Worm (Caenorhabditis elegans) whole organism, L2 larva: ENCODE results near the gene gfat-1.

Experiments
- C34F6.9 ChIP-seq: fragments of 150-350 bp; optimal IDR thresholded peaks from 2 replicates; lab custom pipeline; 2014; ENCODE audit warnings: missing biosample characterization, missing genetic modification characterization
- F13H6.1 ChIP-seq: sonication (generic microtip); optimal IDR thresholded peaks from 2 replicates; lab custom pipeline; 2016; ENCODE audit warnings: missing genetic modification characterization, missing compliant biosample characterization
- R02D3.7 ChIP-seq: fragments of 150-350 bp; optimal IDR thresholded peaks from 2 replicates; lab custom pipeline; 2014; ENCODE audit warnings: missing biosample characterization, missing genetic modification characterization
- Y55F3AM.14 ChIP-seq: fragments of 200-800 bp; sonication (Bioruptor generic); optimal IDR thresholded peaks from 2 replicates; lab custom pipeline; 2018; ENCODE audit warnings: mild to moderate bottlenecking, missing genetic modification characterization, missing compliant biosample characterization
- ZK546.5 ChIP-seq: sonication (generic microtip); optimal IDR thresholded peaks from 2 replicates; lab custom pipeline; 2017; ENCODE audit warnings: missing biosample characterization, missing genetic modification characterization
- alr-1 ChIP-seq: fragments of 150-350 bp; optimal IDR thresholded peaks from 2 replicates; lab custom pipeline; 2014; ENCODE audit warnings: missing biosample characterization, missing genetic modification characterization
- aly-2 ChIP-seq: fragments of 150-350 bp; optimal IDR thresholded peaks from 2 replicates; lab custom pipeline; 2014; ENCODE audit warnings: missing biosample characterization, missing genetic modification characterization
- ama-1 ChIP-seq: fragments of 150-350 bp; optimal IDR thresholded peaks from 2 replicates; lab custom pipeline; 2018; ENCODE audit warnings: inconsistent platforms
- blmp-1 ChIP-seq: sonication (generic microtip); optimal IDR thresholded peaks from 2 replicates; lab custom pipeline; 2017; ENCODE audit warnings: missing genetic modification characterization, mild to moderate bottlenecking, missing compliant biosample characterization, antibody characterized with exemption, moderate library complexity; ENCODE audit not compliant: insufficient read depth
- ceh-16 ChIP-seq: fragments of 150-350 bp; optimal IDR thresholded peaks from 2 replicates; lab custom pipeline; 2014; ENCODE audit warnings: missing biosample characterization, missing genetic modification characterization
- ceh-82 ChIP-seq: fragments of 150-350 bp; optimal IDR thresholded peaks from 2 replicates; lab custom pipeline; 2014; ENCODE audit warnings: missing biosample characterization, missing genetic modification characterization
- crh-2 ChIP-seq: sonication (generic microtip); optimal IDR thresholded peaks from 2 replicates; lab custom pipeline; 2017; ENCODE audit warnings: missing biosample characterization, missing genetic modification characterization
- dmd-4 ChIP-seq: sonication (generic microtip); optimal IDR thresholded peaks from 2 replicates; lab custom pipeline; 2017; ENCODE audit warnings: missing biosample characterization, missing genetic modification characterization
- egl-27 ChIP-seq: sonication (generic microtip); optimal IDR thresholded peaks from 3 replicates; lab custom pipeline; 2017; ENCODE audit warnings: missing biosample characterization, missing genetic modification reagents, missing genetic modification characterization
- elt-1 ChIP-seq: fragments of 150-350 bp; optimal IDR thresholded peaks from 2 replicates; lab custom pipeline; 2014; ENCODE audit warnings: missing biosample characterization, missing genetic modification characterization
- elt-3 ChIP-seq: sonication (generic microtip); optimal IDR thresholded peaks from 2 replicates; lab custom pipeline; 2017; ENCODE audit warnings: missing biosample characterization, missing genetic modification characterization
- fos-1 ChIP-seq: fragments of 150-350 bp; optimal IDR thresholded peaks from 2 replicates; lab custom pipeline; 2014; ENCODE audit warnings: missing biosample characterization, missing genetic modification characterization
- gmeb-1 ChIP-seq: fragments of 150-350 bp; optimal IDR thresholded peaks from 2 replicates; lab custom pipeline; 2014; ENCODE audit warnings: missing biosample characterization, missing genetic modification characterization
- lin-11 ChIP-seq: fragments of 150-350 bp; sonication (generic microtip); optimal IDR thresholded peaks from 2 replicates; lab custom pipeline; 2014; ENCODE audit warnings: missing biosample characterization, missing genetic modification characterization, inconsistent platforms, mixed read lengths
- lin-13 ChIP-seq: fragments of 150-350 bp; optimal IDR thresholded peaks from 2 replicates; lab custom pipeline; 2014; ENCODE audit warnings: missing biosample characterization, missing genetic modification reagents, missing genetic modification characterization
- lin-39 ChIP-seq: fragments of 150-350 bp; optimal IDR thresholded peaks from 2 replicates; lab custom pipeline; 2014; ENCODE audit warnings: missing biosample characterization, missing genetic modification reagents, missing genetic modification characterization
- lsy-2 ChIP-seq, 2 experiments: fragments of 150-350 bp in 1 of 2; sonication (generic microtip) in 1 of 2; optimal IDR thresholded peaks; 2 replicates each; lab custom pipeline; 2014 to 2017; ENCODE audit warnings: missing biosample characterization in 2 of 2, missing genetic modification characterization in 2 of 2
- mab-5 ChIP-seq: fragments of 150-350 bp; optimal IDR thresholded peaks from 2 replicates; lab custom pipeline; 2014; ENCODE audit warnings: missing biosample characterization, missing genetic modification characterization
- mbf-1 ChIP-seq: sonication (generic microtip); optimal IDR thresholded peaks from 2 replicates; lab custom pipeline; 2017; ENCODE audit warnings: missing biosample characterization, missing genetic modification characterization
- mdl-1 ChIP-seq, 2 experiments: fragments of 150-350 bp in 1 of 2; sonication (generic microtip) in 1 of 2; optimal IDR thresholded peaks; 2 replicates each; lab custom pipeline; 2017; ENCODE audit warnings: missing biosample characterization in 2 of 2, missing genetic modification characterization in 2 of 2
- nhr-10 ChIP-seq: sonication (generic microtip); optimal IDR thresholded peaks from 2 replicates; lab custom pipeline; 2017; ENCODE audit warnings: missing biosample characterization, missing genetic modification characterization
- nhr-11 ChIP-seq: fragments of 150-350 bp; optimal IDR thresholded peaks from 2 replicates; lab custom pipeline; 2014; ENCODE audit warnings: missing biosample characterization, missing genetic modification characterization
- nhr-12 ChIP-seq: fragments of 150-350 bp; optimal IDR thresholded peaks from 2 replicates; lab custom pipeline; 2014; ENCODE audit warnings: missing biosample characterization, missing genetic modification characterization
- nhr-129 ChIP-seq: fragments of 150-350 bp; optimal IDR thresholded peaks from 2 replicates; lab custom pipeline; 2014; ENCODE audit warnings: missing biosample characterization, missing genetic modification characterization
- nhr-21 ChIP-seq: fragments of 150-350 bp; optimal IDR thresholded peaks from 2 replicates; lab custom pipeline; 2014; ENCODE audit warnings: missing biosample characterization, missing genetic modification characterization
- nhr-23 ChIP-seq: fragments of 150-350 bp; optimal IDR thresholded peaks from 2 replicates; lab custom pipeline; 2014; ENCODE audit warnings: missing biosample characterization, missing genetic modification reagents, missing genetic modification characterization
- nhr-237 ChIP-seq: fragments of 150-350 bp; optimal IDR thresholded peaks from 2 replicates; lab custom pipeline; 2014; ENCODE audit warnings: missing biosample characterization, missing genetic modification characterization
- nhr-25 ChIP-seq: fragments of 150-350 bp; sonication (generic microtip); optimal IDR thresholded peaks from 3 replicates; lab custom pipeline; 2014; ENCODE audit warnings: missing biosample characterization, missing genetic modification characterization
- nhr-6 ChIP-seq: fragments of 150-350 bp; optimal IDR thresholded peaks from 2 replicates; lab custom pipeline; 2014; ENCODE audit warnings: missing biosample characterization, missing genetic modification characterization
- nhr-77 ChIP-seq: fragments of 150-350 bp; optimal IDR thresholded peaks from 2 replicates; lab custom pipeline; 2014; ENCODE audit warnings: missing biosample characterization, missing genetic modification characterization
- peb-1 ChIP-seq: fragments of 150-350 bp; optimal IDR thresholded peaks from 2 replicates; lab custom pipeline; 2014; ENCODE audit warnings: missing biosample characterization, missing genetic modification characterization
- sem-4 ChIP-seq: fragments of 150-350 bp; optimal IDR thresholded peaks from 2 replicates; lab custom pipeline; 2014; ENCODE audit warnings: missing biosample characterization, missing genetic modification reagents, missing genetic modification characterization
- skn-1 ChIP-seq: sonication (generic microtip); optimal IDR thresholded peaks from 2 replicates; lab custom pipeline; 2017; ENCODE audit warnings: missing biosample characterization, missing genetic modification characterization
- sma-3 ChIP-seq: sonication (generic microtip); optimal IDR thresholded peaks from 2 replicates; lab custom pipeline; 2016; ENCODE audit warnings: missing genetic modification reagents, missing genetic modification characterization, missing compliant biosample characterization
- sma-9 ChIP-seq, 2 experiments: fragments of 150-350 bp in 1 of 2; sonication (generic microtip) in 1 of 2; optimal IDR thresholded peaks; 2 replicates each; lab custom pipeline; 2014 to 2016; ENCODE audit warnings: missing genetic modification characterization in 2 of 2, mild to moderate bottlenecking in 1 of 2, missing biosample characterization in 1 of 2, missing compliant biosample characterization in 1 of 2, missing genetic modification reagents in 1 of 2, moderate library complexity in 1 of 2
- snpc-4 ChIP-seq: fragments of 150-350 bp; optimal IDR thresholded peaks from 2 replicates; lab custom pipeline; 2014; ENCODE audit warnings: missing biosample characterization, missing genetic modification characterization
- unc-39 ChIP-seq: fragments of 150-350 bp; optimal IDR thresholded peaks from 2 replicates; lab custom pipeline; 2014; ENCODE audit warnings: missing biosample characterization, missing genetic modification characterization
- unc-55 ChIP-seq: fragments of 150-350 bp; sonication (generic microtip); optimal IDR thresholded peaks from 3 replicates; lab custom pipeline; 2014; ENCODE audit warnings: missing biosample characterization, missing genetic modification reagents, missing genetic modification characterization
- unc-62 ChIP-seq: fragments of 150-350 bp; optimal IDR thresholded peaks from 2 replicates; lab custom pipeline; 2014; ENCODE audit warnings: missing biosample characterization, missing genetic modification reagents, missing genetic modification characterization
- zag-1 ChIP-seq: fragments of 150-350 bp; optimal IDR thresholded peaks from 2 replicates; lab custom pipeline; 2014; ENCODE audit warnings: missing biosample characterization, missing genetic modification characterization
- ztf-1 ChIP-seq: fragments of 200-800 bp; sonication (Bioruptor generic); conservative IDR thresholded peaks from 2 replicates; pipeline ENCODE4 v1.3.6; 2022; ENCODE audit warnings: missing genetic modification characterization, missing compliant biosample characterization
- ztf-11 ChIP-seq: sonication (generic microtip); optimal IDR thresholded peaks from 2 replicates; lab custom pipeline; 2017; ENCODE audit warnings: missing biosample characterization, missing genetic modification characterization
- ztf-4 ChIP-seq: fragments of 150-350 bp; optimal IDR thresholded peaks from 2 replicates; lab custom pipeline; 2014; ENCODE audit warnings: missing biosample characterization, missing genetic modification characterization

Gene gfat-1

ce11 chrII:11619895-11620439 lies 24.7 kb upstream of the gfat-1 start:
- TF ChIP-seq elt-1 (tag; lab: Kevin White, UChicago) (no peak), nhr-129 (tag; lab: Kevin White, UChicago) (peak; percentile 61), unc-62 (GFP tag; lab: Kevin White, UChicago) (no peak), nhr-77 (tag; lab: Kevin White, UChicago) (no peak), R02D3.7 (tag; lab: Kevin White, UChicago) (no peak), nhr-6 (peak; percentile 37), mab-5 (tag; lab: Kevin White, UChicago) (no peak), ceh-82 (tag; lab: Kevin White, UChicago) (peak; percentile 4), sma-3 (peak; percentile 78), zag-1 (tag; lab: Kevin White, UChicago) (peak; percentile 77), ZK546.5 (tag; lab: Kevin White, UChicago) (peak; percentile 36), alr-1 (tag; lab: Kevin White, UChicago) (no peak), nhr-25 (tag; lab: Kevin White, UChicago) (peak; percentile 87), aly-2 (no peak), nhr-23 (no peak), blmp-1 (tag; lab: Kevin White, UChicago) (peak; percentile 89), ztf-11 (tag; lab: Kevin White, UChicago) (no peak), snpc-4 (tag; lab: Kevin White, UChicago) (peak; percentile 51), Y55F3AM.14 (GFP tag; lab: Kevin White, UChicago) (peak; percentile 92), mdl-1 (tag; optimal IDR thresholded peaks at IDR 0.05; lab: Kevin White, UChicago) (peak; percentile 83 to 87), ztf-1 (GFP tag; lab: Robert Waterston, UW) (no peak), peb-1 (tag; lab: Kevin White, UChicago) (peak; percentile 76), ceh-16 (tag; lab: Kevin White, UChicago) (peak; percentile 82), sma-9 (GFP tag; optimal IDR thresholded peaks at IDR 0.05; lab: Kevin White, UChicago) (peak; percentile 96), sma-9 (tag; optimal IDR thresholded peaks at IDR 0.05; lab: Kevin White, UChicago) (peak; percentile 57), egl-27 (tag; lab: Kevin White, UChicago) (peak; percentile 88), lin-39 (tag; lab: Kevin White, UChicago) (no peak), ama-1 (lab: Kevin White, UChicago) (no peak), sem-4 (tag; lab: Kevin White, UChicago) (peak; percentile 91), nhr-237 (tag; lab: Kevin White, UChicago) (peak; percentile 28), nhr-21 (tag; lab: Kevin White, UChicago) (peak; percentile 90), gmeb-1 (tag; lab: Kevin White, UChicago) (peak; percentile 25), ztf-4 (tag; lab: Kevin White, UChicago) (peak; percentile 81), lsy-2 (tag; optimal IDR thresholded peaks at IDR 0.05; lab: Kevin White, UChicago) (peak in 1 of 2 experiments; percentile 73), nhr-12 (no peak), elt-3 (tag; lab: Kevin White, UChicago) (no peak), dmd-4 (tag; lab: Kevin White, UChicago) (peak; percentile 49), skn-1 (tag; lab: Kevin White, UChicago) (no peak), nhr-10 (no peak), fos-1 (peak; percentile 50), unc-39 (no peak), C34F6.9 (tag; lab: Kevin White, UChicago) (peak; percentile 73), crh-2 (tag; lab: Kevin White, UChicago) (peak; percentile 85), lin-13 (peak; percentile 80), unc-55 (GFP tag; lab: Kevin White, UChicago) (peak; percentile 73), lin-11 (tag; lab: Kevin White, UChicago) (no peak), F13H6.1 (tag; lab: Kevin White, UChicago) (peak; percentile 97), mbf-1 (tag; lab: Kevin White, UChicago) (no peak), nhr-11 (tag; lab: Kevin White, UChicago) (peak; percentile 64)
